Worm (Caenorhabditis elegans) whole organism, mixed stage, embryonic: ENCODE data around the gene cpna-5.

ENCODE experiments used
- elt-3 ChIP-seq: fragments of 150-350 bp; optimal IDR thresholded peaks from 2 replicates; lab custom pipeline; 2014; ENCODE audit warnings: missing biosample characterization, missing genetic modification characterization
- lin-13 ChIP-seq: fragments of 150-350 bp; optimal IDR thresholded peaks from 2 replicates; lab custom pipeline; 2014; ENCODE audit warnings: missing biosample characterization, missing genetic modification characterization
- lsy-2 ChIP-seq: fragments of 150-350 bp; optimal IDR thresholded peaks from 2 replicates; lab custom pipeline; 2014; ENCODE audit warnings: missing biosample characterization, missing genetic modification characterization
- mep-1 ChIP-seq: fragments of 150-350 bp; optimal IDR thresholded peaks from 2 replicates; lab custom pipeline; 2017; ENCODE audit warnings: missing biosample characterization, missing genetic modification reagents, missing genetic modification characterization, inconsistent platforms
- nhr-76 ChIP-seq: sonication (generic microtip); optimal IDR thresholded peaks from 2 replicates; lab custom pipeline; 2017; ENCODE audit warnings: missing biosample characterization, missing genetic modification characterization

ce11 chrII:7662008-7662686 lies 56.2 kb downstream of the cpna-5 start, which contains the start of gene alfa-1:
- TF ChIP-seq nhr-76 (tag; lab: Kevin White, UChicago) (no peak), mep-1 (no peak), lin-13 (tag; lab: Kevin White, UChicago) (no peak), elt-3 (no peak), lsy-2 (tag; lab: Kevin White, UChicago) (peak; percentile 6)
